Worm (Caenorhabditis elegans): ENCODE measurements around the gene rab-28.
"Not testable (repeated sequence)": the region's sequence is repeated elsewhere in the genome, so short reads cannot be mapped to it uniquely, and the experiment has no call there.

DNA sequence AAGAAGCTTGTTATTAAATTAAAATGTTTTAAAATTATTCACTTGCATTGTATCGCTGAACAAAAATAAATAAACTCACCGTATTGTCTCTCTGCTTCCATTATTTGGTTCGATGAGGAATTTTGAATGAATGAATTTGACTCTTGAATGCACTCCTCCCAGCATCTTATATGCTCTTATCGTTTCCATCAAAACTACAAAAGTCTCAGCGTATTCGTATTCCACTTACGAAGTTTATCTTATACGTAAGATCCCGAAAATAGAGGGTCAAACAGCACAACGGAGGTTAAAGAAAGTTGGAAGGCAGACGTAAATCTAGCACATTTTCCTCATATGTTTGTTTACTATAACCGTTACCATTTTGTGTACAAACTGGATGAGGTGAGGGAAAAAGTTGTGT lies 42.5 kb upstream of the rab-28 start, which contains the start of gene nhr-267:
- TF ChIP-seq nhr-11 (tag; optimal IDR thresholded peaks at IDR 0.05); nhr-76 (tag; optimal IDR thresholded peaks at IDR 0.05); snpc-4 (tag; optimal IDR thresholded peaks at IDR 0.05); zfp-3 (GFP tag; conservative IDR thresholded peaks at IDR 0.05); lin-15B (tag; optimal IDR thresholded peaks at IDR 0.05); ama-1 (optimal IDR thresholded peaks at IDR 0.05); tag-97 (GFP tag; IDR thresholded peaks at IDR 0.05); mdl-1 (tag; optimal IDR thresholded peaks at IDR 0.05): not testable (repeated sequence)

Measured in whole organism, L4 larva.